Worm (Caenorhabditis elegans) whole organism, L3 larva: ENCODE measurements around the gene srh-52.

Source experiments
- elt-2 ChIP-seq: sonication (generic microtip); optimal IDR thresholded peaks from 2 replicates; lab custom pipeline; 2016; ENCODE audit warnings: missing genetic modification reagents, mild to moderate bottlenecking, missing genetic modification characterization, missing compliant biosample characterization
- nhr-11 ChIP-seq: fragments of 150-350 bp; optimal IDR thresholded peaks from 2 replicates; lab custom pipeline; 2014; ENCODE audit warnings: missing biosample characterization, missing genetic modification characterization
- pha-4 ChIP-seq: fragments of 150-350 bp; optimal IDR thresholded peaks from 2 replicates; lab custom pipeline; 2014; ENCODE audit warnings: missing biosample characterization, missing genetic modification reagents, missing genetic modification characterization
- sea-2 ChIP-seq: fragments of 150-350 bp; sonication (generic microtip); optimal IDR thresholded peaks from 4 replicates; lab custom pipeline; 2014; ENCODE audit warnings: missing biosample characterization, missing genetic modification reagents, missing genetic modification characterization
- tbx-2 ChIP-seq: sonication (generic microtip); optimal IDR thresholded peaks from 2 replicates; lab custom pipeline; 2016; ENCODE audit warnings: mild to moderate bottlenecking, missing genetic modification characterization, missing compliant biosample characterization
- unc-62 ChIP-seq: fragments of 150-350 bp; sonication (generic microtip); optimal IDR thresholded peaks from 4 replicates; lab custom pipeline; 2014; ENCODE audit warnings: missing biosample characterization, missing genetic modification reagents, missing genetic modification characterization
- ztf-4 ChIP-seq: fragments of 150-350 bp; optimal IDR thresholded peaks from 2 replicates; lab custom pipeline; 2014; ENCODE audit warnings: missing biosample characterization, missing genetic modification characterization

- TF ChIP-seq tbx-2 (tag; lab: Kevin White, UChicago) (no peak), ztf-4 (no peak), pha-4 (tag; lab: Kevin White, UChicago) (no peak), nhr-11 (tag; lab: Kevin White, UChicago) (no peak), sea-2 (no peak), unc-62 (GFP tag; lab: Kevin White, UChicago) (no peak), elt-2 (tag; lab: Kevin White, UChicago) (no peak)
These were observed 28.8 kb downstream of the srh-52 start, which contains the start of gene C29F3.3 for ce11 chrV:15347292-15347691.
